Worm (Caenorhabditis elegans) whole organism, L1 larva: Measurements from ENCODE around the gene F54E7.6.
A peak's percentile ranks its signal among the peaks of the same experiment; 100 is the strongest.

Experiments
- elt-2 ChIP-seq: sonication (generic microtip); optimal IDR thresholded peaks from 2 replicates; lab custom pipeline; 2016; ENCODE audit warnings: missing genetic modification characterization, mild to moderate bottlenecking, inconsistent platforms, missing compliant biosample characterization, missing genetic modification reagents
- elt-3 ChIP-seq, 6 experiments: fragments of 150-350 bp in 1 of 6; sonication (generic microtip); optimal IDR thresholded peaks; 2 replicates each; lab custom pipeline; 2017 to 2018; ENCODE audit warnings: missing biosample characterization in 6 of 6, missing genetic modification characterization in 6 of 6, inconsistent platforms in 1 of 6
- fkh-10 ChIP-seq: sonication (generic microtip); optimal IDR thresholded peaks from 2 replicates; lab custom pipeline; 2017; ENCODE audit warnings: missing biosample characterization, missing genetic modification reagents, missing genetic modification characterization
- lsy-2 ChIP-seq, 2 experiments: fragments of 150-350 bp; optimal IDR thresholded peaks; 2 replicates each; lab custom pipeline; 2014; ENCODE audit warnings: missing biosample characterization in 2 of 2, missing genetic modification characterization in 2 of 2
- nhr-11 ChIP-seq: fragments of 150-350 bp; optimal IDR thresholded peaks from 2 replicates; lab custom pipeline; 2014; ENCODE audit warnings: missing biosample characterization, missing genetic modification characterization
- ztf-11 ChIP-seq, 2 experiments: sonication (generic microtip); optimal IDR thresholded peaks; 2 replicates each; lab custom pipeline; 2016 to 2017; ENCODE audit warnings: missing genetic modification characterization in 2 of 2, missing biosample characterization in 1 of 2, missing compliant biosample characterization in 1 of 2

F54E7.6 gene

ce11 chrIII:5614648-5615047 lies 46.2 kb downstream of the F54E7.6 start, which contains the start of gene basl-1:
Gene basl-1 (plus strand): TSS chrIII:5614948.
- no peak for TF ChIP-seq fkh-10

DNA sequence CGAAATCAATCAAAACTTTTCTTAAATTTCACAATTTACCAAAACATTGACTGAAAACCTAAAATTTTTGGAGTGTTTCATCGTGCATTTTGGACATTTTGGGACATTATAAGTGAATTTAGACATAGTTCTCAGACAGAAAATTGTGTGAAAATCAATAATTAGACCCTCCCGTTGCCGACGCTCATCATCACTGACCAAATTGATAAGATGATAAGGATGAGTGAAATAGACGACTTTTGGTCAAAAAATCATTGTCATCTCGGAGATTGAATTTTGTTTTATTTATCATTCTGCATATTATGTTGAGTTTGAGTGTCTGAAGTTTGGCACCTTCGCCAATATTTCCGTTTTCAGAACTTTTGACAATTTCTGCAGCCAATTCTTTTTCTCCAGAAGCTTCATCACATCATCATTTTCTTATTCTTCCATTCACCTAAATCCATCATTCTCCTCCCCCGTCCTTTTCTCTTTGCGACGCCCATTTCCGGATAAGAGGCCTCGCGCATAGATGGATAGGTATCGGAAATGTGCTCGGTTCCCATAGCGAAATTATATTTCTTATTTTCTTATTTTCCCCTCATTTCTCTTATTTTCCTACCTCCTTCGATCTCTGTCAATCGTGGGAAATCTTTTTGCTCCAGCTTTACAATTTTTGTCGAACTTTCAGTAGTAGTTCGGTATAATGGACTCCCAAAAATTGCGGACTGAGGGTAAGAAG lies 49.1 kb downstream of the F54E7.6 start, which contains the start of gene bas-1:
Gene bas-1, plus strand, starts transcription at position 671 of the 721 bp plus-strand sequence.
- no peak for TF ChIP-seq ztf-11 (tag; optimal IDR thresholded peaks at IDR 0.05; lab: Kevin White, UChicago)
- no peak for TF ChIP-seq lsy-2 (tag; optimal IDR thresholded peaks at IDR 0.05; lab: Kevin White, UChicago)
- TF ChIP-seq elt-3 (tag; optimal IDR thresholded peaks at IDR 0.05; lab: Kevin White, UChicago) = peak in 1 of 6 experiments; percentile 10

DNA sequence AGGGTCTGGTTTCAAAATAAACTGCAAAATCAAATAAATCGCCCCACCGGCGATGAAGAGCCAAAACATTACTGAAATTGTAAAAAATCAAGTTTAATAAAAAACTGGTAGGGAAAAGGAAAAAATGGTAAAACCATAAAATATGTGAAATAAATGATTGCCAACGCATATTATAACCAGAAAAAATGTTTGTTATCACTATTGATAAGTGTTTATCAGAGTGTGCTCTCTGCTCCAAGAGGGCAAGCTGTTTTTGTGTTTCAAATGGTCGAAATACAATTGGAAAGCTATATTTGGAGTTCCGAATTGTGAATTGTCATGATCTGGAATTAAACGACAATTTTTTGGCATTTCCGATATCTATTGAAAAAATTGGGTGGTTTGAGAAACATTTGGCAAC lies 50.6 kb downstream of the F54E7.6 start, which contains the start of gene C05D2.8:
Gene C05D2.8, minus strand, starts transcription at position 71 of the 400 bp plus-strand sequence.
- TF ChIP-seq elt-2 (tag; lab: Kevin White, UChicago) (peak; percentile 35), nhr-11 (tag; lab: Kevin White, UChicago) (no peak)
